Worm (Caenorhabditis elegans) whole organism, early embryonic: ENCODE data around the gene R186.8.

Source experiments
- B0310.2 ChIP-seq: sonication (generic microtip); optimal IDR thresholded peaks from 2 replicates; lab custom pipeline; 2016; ENCODE audit warnings: mild to moderate bottlenecking, missing genetic modification characterization, missing compliant biosample characterization
- aly-1 ChIP-seq: sonication (generic microtip); optimal IDR thresholded peaks from 2 replicates; lab custom pipeline; 2016; ENCODE audit warnings: missing genetic modification characterization, missing compliant biosample characterization
- ama-1 ChIP-seq: fragments of 150-350 bp; optimal IDR thresholded peaks from 2 replicates; lab custom pipeline; 2014
- ceh-13 ChIP-seq: fragments of 200-800 bp; sonication (Bioruptor generic); optimal IDR thresholded peaks from 2 replicates; lab custom pipeline; 2018; ENCODE audit warnings: mild to moderate bottlenecking, missing genetic modification characterization, missing compliant biosample characterization
- hmg-4 ChIP-seq: fragments of 200-800 bp; sonication (Bioruptor generic); optimal IDR thresholded peaks from 2 replicates; lab custom pipeline; 2018; ENCODE audit warnings: mild to moderate bottlenecking, missing genetic modification characterization, missing compliant biosample characterization
- hnd-1 ChIP-seq: sonication (generic microtip); optimal IDR thresholded peaks from 2 replicates; lab custom pipeline; 2016; ENCODE audit warnings: missing genetic modification characterization, missing compliant biosample characterization
- pes-1 ChIP-seq: fragments of 200-800 bp; sonication (Bioruptor generic); IDR thresholded peaks from 2 replicates; pipeline ENCODE4 v1.3.6; 2022; ENCODE audit warnings: missing genetic modification reagents, missing genetic modification characterization, missing compliant biosample characterization
- scrt-1 ChIP-seq: fragments of 200-800 bp; sonication (Bioruptor generic); IDR thresholded peaks from 2 replicates; pipeline ENCODE4 v1.3.6; 2022; ENCODE audit warnings: missing genetic modification characterization, missing compliant biosample characterization
- sea-1 ChIP-seq: fragments of 200-800 bp; sonication (Bioruptor generic); conservative IDR thresholded peaks from 2 replicates; pipeline ENCODE4 v1.3.6; 2022; ENCODE audit warnings: missing genetic modification characterization, missing compliant biosample characterization
- tbx-11 ChIP-seq: fragments of 200-800 bp; sonication (Bioruptor generic); IDR thresholded peaks from 2 replicates; pipeline ENCODE4 v1.3.6; 2022; ENCODE audit warnings: missing genetic modification characterization, missing compliant biosample characterization
- tra-4 ChIP-seq: sonication (generic microtip); optimal IDR thresholded peaks from 2 replicates; lab custom pipeline; 2017; ENCODE audit warnings: missing genetic modification characterization, missing compliant biosample characterization

- TF ChIP-seq tra-4 = no peak
- TF ChIP-seq tbx-11 (GFP tag; lab: Robert Waterston, UW) = no peak
- TF ChIP-seq ama-1 (lab: Kevin White, UChicago) = no peak
- no peak for TF ChIP-seq sea-1 (GFP tag; lab: Robert Waterston, UW)
- no peak for TF ChIP-seq hnd-1 (tag; lab: Kevin White, UChicago)
- no peak for TF ChIP-seq B0310.2 (tag; lab: Kevin White, UChicago)
- TF ChIP-seq aly-1 (tag; lab: Kevin White, UChicago) = no peak
- no peak for TF ChIP-seq ceh-13 (GFP tag; lab: Kevin White, UChicago)
- no peak for TF ChIP-seq scrt-1
- no peak for TF ChIP-seq hmg-4 (GFP tag; lab: Kevin White, UChicago)
- TF ChIP-seq pes-1 (GFP tag; lab: Robert Waterston, UW) = no peak
These were observed 45.5 kb downstream of the R186.8 start, which contains the start of gene dhrs-4 for ce11 chrV:12922308-12922707.
